Fruit fly (Drosophila melanogaster) Kc167 (cell line): ENCODE measurements around the gene AP-2alpha.

Experiments
- Myc ChIP-seq: fragments of >200 bp; optimal IDR thresholded peaks from 2 replicates; lab custom pipeline; 2017; ENCODE audit warnings: missing external identifiers
- Sin3A ChIP-seq: fragments of >200 bp; optimal IDR thresholded peaks from 2 replicates; lab custom pipeline; 2018; ENCODE audit warnings: missing external identifiers
- h ChIP-seq: fragments of >200 bp; optimal IDR thresholded peaks from 3 replicates; lab custom pipeline; 2018; ENCODE audit warnings: missing external identifiers
- insv ChIP-seq: fragments of >200 bp; optimal IDR thresholded peaks from 3 replicates; lab custom pipeline; 2018; ENCODE audit warnings: missing external identifiers
- psq ChIP-seq: fragments of >200 bp; optimal IDR thresholded peaks from 2 replicates; lab custom pipeline; 2017; ENCODE audit warnings: missing external identifiers
- ttk ChIP-seq: sonication (Bioruptor generic); optimal IDR thresholded peaks from 2 replicates; lab custom pipeline; 2017; ENCODE audit warnings: missing external identifiers

The AP-2alpha gene

dm6 chr2L:435311-435806 is 20.8 kb upstream of the AP-2alpha start:
- no peak for TF ChIP-seq ttk (lab: Kevin White, UChicago)
- TF ChIP-seq Myc (lab: Kevin White, UChicago), result no peak
- no peak for TF ChIP-seq insv
- no peak for TF ChIP-seq Sin3A (lab: Kevin White, UChicago)
- TF ChIP-seq psq, result no peak
- no peak for TF ChIP-seq h (lab: Kevin White, UChicago)

dm6 chr2L:434439-434838 is 19.9 kb upstream of the AP-2alpha start:
- TF ChIP-seq h (lab: Kevin White, UChicago) (no peak), ttk (lab: Kevin White, UChicago) (no peak), Myc (lab: Kevin White, UChicago) (no peak), Sin3A (lab: Kevin White, UChicago) (no peak), insv (no peak), psq (no peak)

dm6 chr2L:432119-432518 is 17.5 kb upstream of the AP-2alpha start:
- no peak for TF ChIP-seq ttk (lab: Kevin White, UChicago)
- TF ChIP-seq insv, result no peak
- no peak for TF ChIP-seq Myc (lab: Kevin White, UChicago)
- TF ChIP-seq h (lab: Kevin White, UChicago), result no peak
- no peak for TF ChIP-seq Sin3A (lab: Kevin White, UChicago)
- no peak for TF ChIP-seq psq

DNA sequence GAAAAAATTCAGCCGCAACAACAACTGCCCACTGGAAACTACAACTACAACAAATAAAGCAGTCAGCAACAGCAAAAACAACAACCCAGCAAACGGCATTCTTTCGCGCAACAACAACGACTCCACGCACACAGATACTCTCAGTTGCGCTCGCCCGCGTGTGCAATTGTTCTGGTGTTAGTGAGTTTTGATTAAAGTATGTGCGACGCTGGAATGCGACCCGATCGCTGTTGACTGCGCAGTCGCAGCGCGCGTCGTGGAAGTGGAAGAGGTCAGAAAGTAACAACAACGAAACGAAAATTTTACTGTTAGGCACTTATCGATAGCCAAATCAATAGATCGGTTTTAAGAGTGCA is 17.0 kb upstream of the AP-2alpha start:
- no peak for TF ChIP-seq psq
- TF ChIP-seq Myc (lab: Kevin White, UChicago), result no peak
- no peak for TF ChIP-seq h (lab: Kevin White, UChicago)
- TF ChIP-seq Sin3A (lab: Kevin White, UChicago), result no peak
- TF ChIP-seq ttk (lab: Kevin White, UChicago), result no peak
- TF ChIP-seq insv, result no peak

DNA sequence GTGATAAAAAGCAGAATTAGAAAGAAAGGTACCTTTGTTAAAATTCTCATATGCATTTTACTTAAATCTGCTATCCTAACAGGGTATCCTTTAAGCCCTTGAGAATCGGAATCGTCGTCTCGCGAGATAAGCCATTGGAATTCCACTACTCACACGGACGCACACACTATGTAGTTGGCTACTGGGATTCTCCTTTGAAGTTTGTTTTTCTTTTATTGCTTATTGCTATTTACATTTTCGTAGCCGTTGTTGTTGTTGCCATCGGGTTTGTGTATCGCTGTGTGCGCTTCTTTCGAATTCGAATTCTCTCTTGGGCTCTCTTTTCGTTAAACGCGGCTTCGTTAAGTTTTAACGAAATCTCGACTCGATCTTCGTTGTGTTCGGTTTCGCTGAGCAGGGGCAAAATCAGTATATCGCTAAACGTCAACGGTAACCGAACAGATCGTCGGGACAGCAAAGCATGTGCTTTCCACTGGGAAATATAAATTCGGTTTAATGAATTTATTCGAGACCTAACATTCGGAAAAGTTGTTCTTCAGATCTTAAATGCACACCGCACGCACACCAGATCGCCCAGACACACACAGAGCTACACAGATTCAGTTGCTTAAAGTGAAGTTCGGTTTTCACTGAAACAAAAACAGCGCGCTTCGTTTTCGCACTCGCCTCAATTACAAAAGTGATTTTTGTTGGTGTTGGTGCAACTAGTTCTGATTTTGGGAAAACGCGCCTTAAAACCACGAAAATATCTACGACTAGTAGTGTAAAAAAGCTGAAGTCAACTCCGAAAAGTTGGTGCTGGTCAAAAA is 16.4 kb upstream of the AP-2alpha start, which contains the start of gene ex:
ex (plus strand) TSS at position 408 of the 809 bp plus-strand sequence.
- TF ChIP-seq h (lab: Kevin White, UChicago), result no peak
- TF ChIP-seq insv, result no peak
- no peak for TF ChIP-seq ttk (lab: Kevin White, UChicago)
- no peak for TF ChIP-seq Sin3A (lab: Kevin White, UChicago)
- TF ChIP-seq psq, result no peak

DNA sequence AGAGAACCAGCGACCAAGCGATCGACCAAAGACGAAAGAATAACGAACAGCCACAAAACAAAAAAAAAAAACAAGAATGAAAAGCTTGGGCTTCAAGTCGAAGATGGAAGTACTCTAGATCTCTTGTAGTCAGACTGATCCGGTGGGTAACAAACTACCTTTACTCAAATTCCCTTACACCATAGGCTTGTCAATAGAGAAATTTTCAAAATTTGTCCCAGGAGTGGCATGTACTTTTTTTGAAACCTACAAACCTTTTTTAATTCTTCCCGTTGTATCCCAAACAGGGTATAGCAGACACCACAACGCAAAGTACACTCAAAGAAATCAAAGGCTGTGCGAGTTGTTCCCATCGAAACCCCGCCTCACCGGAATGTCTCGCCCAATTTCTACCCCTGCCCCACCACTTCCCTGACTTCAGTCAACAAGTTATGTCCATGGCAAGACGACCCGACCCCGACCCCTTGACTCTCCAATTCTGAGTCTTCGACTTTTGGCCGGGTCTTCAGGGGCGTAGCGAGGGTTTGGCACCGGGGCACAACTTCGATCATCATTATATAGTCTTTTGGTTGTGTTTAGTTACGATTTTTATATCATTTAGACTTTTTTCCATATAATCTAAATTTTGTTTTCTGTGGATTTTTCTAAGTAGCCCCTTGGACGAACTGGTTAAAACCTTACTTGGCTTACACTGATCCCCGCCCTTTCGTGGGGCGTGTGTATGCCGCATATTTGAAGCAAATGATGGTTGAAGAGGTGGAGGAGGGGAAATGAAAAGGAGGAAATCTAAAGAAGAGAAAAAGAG is 15.3 kb upstream of the AP-2alpha start:
- TF ChIP-seq psq (no peak), ttk (lab: Kevin White, UChicago) (no peak), Myc (lab: Kevin White, UChicago) (no peak), insv (no peak), h (lab: Kevin White, UChicago) (no peak), Sin3A (lab: Kevin White, UChicago) (no peak)

DNA sequence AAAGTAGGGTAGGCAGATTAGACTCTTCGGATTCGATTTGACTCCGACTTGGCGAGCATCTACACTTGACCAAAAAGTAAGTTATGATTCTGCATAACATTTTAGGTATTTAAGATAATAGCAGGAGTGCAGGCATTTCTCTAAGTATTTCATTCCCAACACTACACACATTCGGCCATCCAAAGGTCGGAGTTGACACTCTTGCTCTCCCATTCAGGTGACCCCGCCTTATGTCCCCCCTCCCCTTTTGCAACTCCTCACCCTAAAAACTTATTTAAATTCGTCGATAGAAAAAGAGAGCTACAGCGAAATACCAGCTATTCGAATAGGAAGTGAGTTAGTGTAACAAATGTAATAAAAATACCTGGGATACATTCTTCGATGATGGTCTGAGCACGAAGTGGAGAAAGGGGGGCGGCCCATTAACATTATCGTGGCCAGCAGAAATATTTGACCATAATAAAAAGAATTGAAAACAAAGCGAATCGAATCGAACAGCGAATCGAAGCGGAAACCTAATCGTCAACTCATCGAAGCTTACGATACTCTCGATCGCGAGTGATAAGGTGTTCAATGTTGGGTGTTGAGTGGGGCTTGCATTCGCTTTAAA is 13.9 kb upstream of the AP-2alpha start:
- no peak for TF ChIP-seq psq
- TF ChIP-seq ttk (lab: Kevin White, UChicago), result no peak
- no peak for TF ChIP-seq Sin3A (lab: Kevin White, UChicago)
- no peak for TF ChIP-seq h (lab: Kevin White, UChicago)
- TF ChIP-seq Myc (lab: Kevin White, UChicago), result no peak
- no peak for TF ChIP-seq insv

DNA sequence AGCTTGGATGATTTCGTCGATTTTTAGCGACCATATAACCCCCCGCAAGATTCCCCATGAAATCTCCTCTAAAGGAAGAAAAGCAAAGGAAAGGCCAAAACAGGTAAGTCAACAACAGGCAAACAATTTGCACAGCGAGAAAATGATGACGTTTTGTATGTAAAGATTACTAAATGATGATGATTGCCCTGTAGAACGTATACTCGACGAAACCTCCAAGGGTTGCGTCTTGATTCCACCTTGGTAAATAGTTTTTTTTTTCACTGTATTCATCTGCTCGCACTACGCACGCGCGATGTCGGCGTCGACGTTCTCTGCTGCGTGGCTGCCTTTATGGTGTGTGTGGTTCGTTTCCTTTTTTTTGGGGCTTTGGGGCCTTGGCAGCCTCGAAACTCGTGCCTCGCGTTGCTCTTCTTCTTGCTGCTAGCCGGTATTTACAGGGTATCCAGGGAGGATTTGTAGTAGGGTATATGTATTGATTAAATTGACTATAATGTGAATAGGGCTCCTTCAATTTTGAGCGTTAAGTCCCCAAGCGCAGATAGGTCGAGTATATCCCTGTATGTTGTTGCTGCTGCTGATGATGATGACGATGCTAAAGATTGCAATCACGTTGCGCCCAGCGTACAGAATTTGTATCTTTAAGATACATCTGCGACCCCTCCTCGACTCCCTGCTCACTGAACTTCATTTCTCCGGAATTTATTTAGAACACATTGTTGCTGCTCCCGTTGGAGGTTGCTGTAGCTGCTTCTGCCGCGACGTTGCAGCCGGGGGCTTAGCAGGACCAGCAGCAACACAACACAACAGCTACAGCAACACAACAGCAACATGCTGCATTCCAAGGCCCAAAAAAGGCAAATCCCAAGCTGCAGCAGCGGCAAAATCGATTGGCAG is 13.0 kb upstream of the AP-2alpha start:
- no peak for TF ChIP-seq ttk (lab: Kevin White, UChicago)

- TF ChIP-seq Sin3A (lab: Kevin White, UChicago) (no peak), insv (no peak), h (lab: Kevin White, UChicago) (no peak), psq (no peak), ttk (lab: Kevin White, UChicago) (no peak), Myc (lab: Kevin White, UChicago) (no peak)
Measured at dm6 chr2L:426449-426848, 11.9 kb upstream of the AP-2alpha start.

dm6 chr2L:425491-425890 is 10.9 kb upstream of the AP-2alpha start:
- TF ChIP-seq h (lab: Kevin White, UChicago) (no peak), ttk (lab: Kevin White, UChicago) (no peak), Myc (lab: Kevin White, UChicago) (no peak), psq (no peak), Sin3A (lab: Kevin White, UChicago) (no peak), insv (no peak)

dm6 chr2L:423160-423559 is 8.6 kb upstream of the AP-2alpha start:
- TF ChIP-seq h (lab: Kevin White, UChicago) (no peak), psq (no peak), ttk (lab: Kevin White, UChicago) (no peak), Sin3A (lab: Kevin White, UChicago) (no peak), Myc (lab: Kevin White, UChicago) (no peak), insv (no peak)
